Worm (Caenorhabditis elegans) whole organism, L2 larva: ENCODE results near the gene bed-3.

Experiments
- C34F6.9 ChIP-seq: fragments of 150-350 bp; optimal IDR thresholded peaks from 2 replicates; lab custom pipeline; 2014; ENCODE audit warnings: missing biosample characterization, missing genetic modification characterization
- F13H6.1 ChIP-seq: sonication (generic microtip); optimal IDR thresholded peaks from 2 replicates; lab custom pipeline; 2016; ENCODE audit warnings: missing genetic modification characterization, missing compliant biosample characterization
- R02D3.7 ChIP-seq: fragments of 150-350 bp; optimal IDR thresholded peaks from 2 replicates; lab custom pipeline; 2014; ENCODE audit warnings: missing biosample characterization, missing genetic modification characterization
- Y55F3AM.14 ChIP-seq: fragments of 200-800 bp; sonication (Bioruptor generic); optimal IDR thresholded peaks from 2 replicates; lab custom pipeline; 2018; ENCODE audit warnings: mild to moderate bottlenecking, missing genetic modification characterization, missing compliant biosample characterization
- ZK546.5 ChIP-seq: sonication (generic microtip); optimal IDR thresholded peaks from 2 replicates; lab custom pipeline; 2017; ENCODE audit warnings: missing biosample characterization, missing genetic modification characterization
- alr-1 ChIP-seq: fragments of 150-350 bp; optimal IDR thresholded peaks from 2 replicates; lab custom pipeline; 2014; ENCODE audit warnings: missing biosample characterization, missing genetic modification characterization
- aly-2 ChIP-seq: fragments of 150-350 bp; optimal IDR thresholded peaks from 2 replicates; lab custom pipeline; 2014; ENCODE audit warnings: missing biosample characterization, missing genetic modification characterization
- blmp-1 ChIP-seq: sonication (generic microtip); optimal IDR thresholded peaks from 2 replicates; lab custom pipeline; 2017; ENCODE audit warnings: missing genetic modification characterization, mild to moderate bottlenecking, missing compliant biosample characterization, antibody characterized with exemption, moderate library complexity; ENCODE audit not compliant: insufficient read depth
- ceh-16 ChIP-seq: fragments of 150-350 bp; optimal IDR thresholded peaks from 2 replicates; lab custom pipeline; 2014; ENCODE audit warnings: missing biosample characterization, missing genetic modification characterization
- ceh-82 ChIP-seq: fragments of 150-350 bp; optimal IDR thresholded peaks from 2 replicates; lab custom pipeline; 2014; ENCODE audit warnings: missing biosample characterization, missing genetic modification characterization
- crh-2 ChIP-seq: sonication (generic microtip); optimal IDR thresholded peaks from 2 replicates; lab custom pipeline; 2017; ENCODE audit warnings: missing biosample characterization, missing genetic modification characterization
- dmd-4 ChIP-seq: sonication (generic microtip); optimal IDR thresholded peaks from 2 replicates; lab custom pipeline; 2017; ENCODE audit warnings: missing biosample characterization, missing genetic modification characterization
- egl-27 ChIP-seq: sonication (generic microtip); optimal IDR thresholded peaks from 3 replicates; lab custom pipeline; 2017; ENCODE audit warnings: missing biosample characterization, missing genetic modification reagents, missing genetic modification characterization
- elt-1 ChIP-seq: fragments of 150-350 bp; optimal IDR thresholded peaks from 2 replicates; lab custom pipeline; 2014; ENCODE audit warnings: missing biosample characterization, missing genetic modification characterization
- gmeb-1 ChIP-seq: fragments of 150-350 bp; optimal IDR thresholded peaks from 2 replicates; lab custom pipeline; 2014; ENCODE audit warnings: missing biosample characterization, missing genetic modification characterization
- lin-13 ChIP-seq: fragments of 150-350 bp; optimal IDR thresholded peaks from 2 replicates; lab custom pipeline; 2014; ENCODE audit warnings: missing biosample characterization, missing genetic modification reagents, missing genetic modification characterization
- lin-39 ChIP-seq: fragments of 150-350 bp; optimal IDR thresholded peaks from 2 replicates; lab custom pipeline; 2014; ENCODE audit warnings: missing biosample characterization, missing genetic modification reagents, missing genetic modification characterization
- lsy-2 ChIP-seq, 2 experiments: fragments of 150-350 bp in 1 of 2; sonication (generic microtip) in 1 of 2; optimal IDR thresholded peaks; 2 replicates each; lab custom pipeline; 2014 to 2017; ENCODE audit warnings: missing biosample characterization in 2 of 2, missing genetic modification characterization in 2 of 2
- mab-5 ChIP-seq: fragments of 150-350 bp; optimal IDR thresholded peaks from 2 replicates; lab custom pipeline; 2014; ENCODE audit warnings: missing biosample characterization, missing genetic modification characterization
- mdl-1 ChIP-seq, 2 experiments: fragments of 150-350 bp in 1 of 2; sonication (generic microtip) in 1 of 2; optimal IDR thresholded peaks; 2 replicates each; lab custom pipeline; 2017; ENCODE audit warnings: missing biosample characterization in 2 of 2, missing genetic modification characterization in 2 of 2
- nhr-11 ChIP-seq: fragments of 150-350 bp; optimal IDR thresholded peaks from 2 replicates; lab custom pipeline; 2014; ENCODE audit warnings: missing biosample characterization, missing genetic modification characterization
- nhr-129 ChIP-seq: fragments of 150-350 bp; optimal IDR thresholded peaks from 2 replicates; lab custom pipeline; 2014; ENCODE audit warnings: missing biosample characterization, missing genetic modification characterization
- nhr-23 ChIP-seq: fragments of 150-350 bp; optimal IDR thresholded peaks from 2 replicates; lab custom pipeline; 2014; ENCODE audit warnings: missing biosample characterization, missing genetic modification reagents, missing genetic modification characterization
- nhr-237 ChIP-seq: fragments of 150-350 bp; optimal IDR thresholded peaks from 2 replicates; lab custom pipeline; 2014; ENCODE audit warnings: missing biosample characterization, missing genetic modification characterization
- nhr-25 ChIP-seq: fragments of 150-350 bp; sonication (generic microtip); optimal IDR thresholded peaks from 3 replicates; lab custom pipeline; 2014; ENCODE audit warnings: missing biosample characterization, missing genetic modification characterization
- nhr-6 ChIP-seq: fragments of 150-350 bp; optimal IDR thresholded peaks from 2 replicates; lab custom pipeline; 2014; ENCODE audit warnings: missing biosample characterization, missing genetic modification characterization
- nhr-77 ChIP-seq: fragments of 150-350 bp; optimal IDR thresholded peaks from 2 replicates; lab custom pipeline; 2014; ENCODE audit warnings: missing biosample characterization, missing genetic modification characterization
- peb-1 ChIP-seq: fragments of 150-350 bp; optimal IDR thresholded peaks from 2 replicates; lab custom pipeline; 2014; ENCODE audit warnings: missing biosample characterization, missing genetic modification characterization
- sem-4 ChIP-seq: fragments of 150-350 bp; optimal IDR thresholded peaks from 2 replicates; lab custom pipeline; 2014; ENCODE audit warnings: missing biosample characterization, missing genetic modification reagents, missing genetic modification characterization
- skn-1 ChIP-seq: sonication (generic microtip); optimal IDR thresholded peaks from 2 replicates; lab custom pipeline; 2017; ENCODE audit warnings: missing biosample characterization, missing genetic modification characterization
- sma-9 ChIP-seq, 2 experiments: fragments of 150-350 bp in 1 of 2; sonication (generic microtip) in 1 of 2; optimal IDR thresholded peaks; 2 replicates each; lab custom pipeline; 2014 to 2016; ENCODE audit warnings: missing genetic modification characterization in 2 of 2, mild to moderate bottlenecking in 1 of 2, missing biosample characterization in 1 of 2, missing compliant biosample characterization in 1 of 2, missing genetic modification reagents in 1 of 2, moderate library complexity in 1 of 2
- unc-39 ChIP-seq: fragments of 150-350 bp; optimal IDR thresholded peaks from 2 replicates; lab custom pipeline; 2014; ENCODE audit warnings: missing biosample characterization, missing genetic modification characterization
- unc-55 ChIP-seq: fragments of 150-350 bp; sonication (generic microtip); optimal IDR thresholded peaks from 3 replicates; lab custom pipeline; 2014; ENCODE audit warnings: missing biosample characterization, missing genetic modification reagents, missing genetic modification characterization
- zag-1 ChIP-seq: fragments of 150-350 bp; optimal IDR thresholded peaks from 2 replicates; lab custom pipeline; 2014; ENCODE audit warnings: missing biosample characterization, missing genetic modification characterization
- ztf-1 ChIP-seq: fragments of 200-800 bp; sonication (Bioruptor generic); conservative IDR thresholded peaks from 2 replicates; pipeline ENCODE4 v1.3.6; 2022; ENCODE audit warnings: missing genetic modification characterization, missing compliant biosample characterization

Gene bed-3

DNA sequence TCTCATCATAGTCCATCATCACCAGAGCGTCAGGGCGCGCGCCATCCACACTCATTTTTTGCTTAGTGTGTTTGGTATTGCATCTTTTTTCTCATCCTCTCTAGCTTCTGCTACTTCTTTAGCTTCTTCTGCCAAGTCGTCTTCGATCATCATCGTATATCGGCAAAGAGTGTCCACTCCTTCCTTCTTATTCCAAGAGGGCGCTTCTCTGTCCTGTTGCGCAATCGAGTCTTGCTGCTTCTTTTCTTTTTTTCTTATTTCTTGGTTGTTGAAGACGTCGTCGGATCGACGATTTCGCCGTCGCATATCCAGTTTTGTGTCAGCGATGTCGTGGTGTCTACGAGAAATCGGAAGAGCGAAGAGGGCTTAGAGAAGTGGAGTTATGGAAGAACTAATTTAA lies 3.3 kb upstream of the bed-3 start:
- TF ChIP-seq skn-1 (tag; lab: Kevin White, UChicago), result no peak

DNA sequence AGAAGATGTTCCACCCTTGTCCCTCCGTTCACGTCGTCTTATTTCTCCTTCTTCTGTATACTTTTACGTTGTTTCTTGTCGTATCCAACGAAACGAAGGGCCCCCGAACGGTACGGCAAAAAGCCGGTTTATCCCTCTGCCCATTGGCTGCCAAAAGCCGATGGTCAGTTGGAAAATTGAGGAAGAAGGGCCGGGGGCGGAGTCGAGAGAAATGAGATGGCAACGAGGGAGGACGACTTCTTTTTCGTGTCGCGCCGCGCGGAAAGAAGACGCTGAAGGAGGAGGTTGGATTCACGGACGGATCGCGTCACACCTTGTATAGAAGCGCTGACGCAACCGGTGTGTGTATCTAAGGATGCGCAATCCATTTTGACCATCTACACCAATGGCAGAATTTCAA lies 1.2 kb upstream of the bed-3 start:
- TF ChIP-seq mab-5 (tag; lab: Kevin White, UChicago), result no peak
- TF ChIP-seq nhr-6, result no peak
- TF ChIP-seq mdl-1 (tag; optimal IDR thresholded peaks at IDR 0.05; lab: Kevin White, UChicago), result no peak
- no peak for TF ChIP-seq egl-27 (tag; lab: Kevin White, UChicago)

DNA sequence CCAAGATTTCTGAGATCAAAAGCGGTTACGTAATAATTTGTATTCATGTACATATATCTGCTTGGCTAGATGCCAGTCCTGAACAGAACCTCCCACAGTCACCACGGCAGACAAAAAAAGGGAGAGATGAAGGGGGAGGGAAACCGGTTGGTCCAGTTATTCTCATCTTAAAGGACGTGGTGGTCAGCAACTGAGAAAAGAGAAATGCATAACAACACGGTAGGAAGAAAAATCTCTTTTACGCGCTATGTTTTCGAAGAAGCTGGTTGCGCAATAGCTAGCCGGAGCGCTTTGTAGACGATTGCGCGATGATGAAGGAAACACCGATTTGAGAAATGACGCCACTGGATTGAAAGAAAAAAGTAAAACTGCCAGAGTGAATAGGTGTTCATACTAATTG lies 1.7 kb downstream of the bed-3 start:
- TF ChIP-seq blmp-1 (tag; lab: Kevin White, UChicago) (no peak), ZK546.5 (no peak), lin-39 (tag; lab: Kevin White, UChicago) (no peak), Y55F3AM.14 (GFP tag; lab: Kevin White, UChicago) (peak; percentile 16), nhr-25 (peak; percentile 45), crh-2 (tag; lab: Kevin White, UChicago) (no peak)

DNA sequence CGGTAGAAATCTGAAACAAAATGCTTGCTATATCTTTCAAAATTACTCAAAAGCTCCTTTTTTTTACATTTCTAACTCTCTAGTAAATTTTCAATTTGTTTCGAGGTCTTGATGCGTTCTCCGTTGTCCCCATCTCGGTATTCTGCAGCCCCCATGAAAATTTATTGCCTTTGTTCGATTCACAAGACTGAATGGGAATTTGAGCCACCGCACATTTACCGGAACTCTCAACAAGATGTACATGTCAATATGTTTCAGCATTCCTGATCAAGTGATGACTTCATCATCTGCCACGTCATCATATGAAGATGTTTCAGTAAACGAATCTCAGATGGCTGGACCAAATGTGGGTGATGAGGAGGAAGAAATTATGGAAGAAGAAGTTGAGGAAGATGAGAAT lies 4.1 kb downstream of the bed-3 start:
- TF ChIP-seq alr-1 (no peak), aly-2 (tag; lab: Kevin White, UChicago) (no peak), nhr-25 (no peak), egl-27 (tag; lab: Kevin White, UChicago) (no peak), lin-13 (GFP tag; lab: Kevin White, UChicago) (no peak), mab-5 (tag; lab: Kevin White, UChicago) (no peak), unc-39 (no peak)

DNA sequence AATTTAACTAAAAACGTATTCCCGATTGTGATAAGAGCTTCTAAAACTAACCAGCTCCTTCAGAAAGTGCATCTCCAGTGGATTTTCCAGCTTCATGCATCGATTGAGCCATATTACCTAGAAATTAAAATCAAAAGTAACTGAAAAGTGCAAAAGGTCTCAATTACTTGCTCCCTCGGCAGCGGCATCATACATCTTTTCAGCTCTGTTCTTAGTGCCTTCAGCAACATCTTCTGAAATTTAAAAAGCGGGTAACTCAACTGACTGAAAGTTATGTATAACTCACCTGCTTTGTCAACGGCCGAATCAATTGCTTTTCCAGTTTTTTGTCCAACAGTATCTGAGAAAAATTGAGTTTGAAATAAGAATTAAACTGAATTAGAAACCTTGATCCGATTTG lies 8.1 kb downstream of the bed-3 start:
- TF ChIP-seq blmp-1 (tag; lab: Kevin White, UChicago) (no peak), ztf-1 (GFP tag; lab: Robert Waterston, UW) (no peak), lin-13 (GFP tag; lab: Kevin White, UChicago) (no peak), egl-27 (tag; lab: Kevin White, UChicago) (no peak), nhr-23 (tag; lab: Kevin White, UChicago) (no peak)

DNA sequence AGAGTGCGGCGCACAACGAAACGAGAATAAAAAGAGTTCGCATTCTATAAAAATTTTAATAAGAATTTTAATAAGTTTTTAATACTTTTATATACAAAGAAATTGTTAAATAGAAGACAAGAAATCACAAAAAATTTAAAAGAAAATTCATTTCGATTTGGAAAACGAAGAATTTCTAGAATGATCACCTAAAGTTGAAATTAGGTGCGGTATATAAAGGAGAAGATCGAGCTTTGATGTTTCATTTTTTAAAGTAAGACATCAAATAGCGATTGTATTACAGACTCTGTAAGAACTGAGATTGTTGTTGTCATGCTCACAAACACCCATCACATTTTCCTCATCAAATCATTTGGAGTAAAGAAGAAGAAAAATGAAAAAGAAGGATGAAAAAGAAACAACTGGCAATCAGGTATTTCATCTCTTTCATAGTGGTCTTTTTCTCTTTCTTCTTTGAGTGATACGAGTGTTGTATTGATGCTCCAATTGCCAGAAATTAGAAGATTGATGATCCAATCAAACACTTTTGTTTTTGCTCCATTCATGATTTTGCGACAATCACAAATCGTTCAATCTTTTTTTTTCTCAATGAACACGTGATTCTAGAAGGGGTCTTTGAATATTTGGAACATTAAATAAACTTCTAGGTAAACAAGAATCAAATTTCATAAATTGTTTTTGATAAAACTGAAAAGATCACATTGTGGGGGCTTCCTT lies 12.0 kb downstream of the bed-3 start, which contains the start of gene dur-1:
dur-1 (minus strand) TSS at position 51 of the 717 bp plus-strand sequence.
- TF ChIP-seq elt-1, result no peak
- TF ChIP-seq F13H6.1 (tag; lab: Kevin White, UChicago), result peak; percentile 76
- TF ChIP-seq nhr-129 (tag; lab: Kevin White, UChicago), result peak; percentile 56
- TF ChIP-seq C34F6.9 (tag; lab: Kevin White, UChicago), result peak; percentile 61
- TF ChIP-seq sma-9 (GFP tag; optimal IDR thresholded peaks at IDR 0.05; lab: Kevin White, UChicago), result peak; percentile 16
- TF ChIP-seq sma-9 (tag; optimal IDR thresholded peaks at IDR 0.05; lab: Kevin White, UChicago), result no peak
- TF ChIP-seq peb-1 (tag; lab: Kevin White, UChicago), result no peak
- TF ChIP-seq lin-39 (tag; lab: Kevin White, UChicago), result peak; percentile 38
- peak in 1 of 2 experiments; percentile 61 for TF ChIP-seq lsy-2 (tag; optimal IDR thresholded peaks at IDR 0.05; lab: Kevin White, UChicago)

DNA sequence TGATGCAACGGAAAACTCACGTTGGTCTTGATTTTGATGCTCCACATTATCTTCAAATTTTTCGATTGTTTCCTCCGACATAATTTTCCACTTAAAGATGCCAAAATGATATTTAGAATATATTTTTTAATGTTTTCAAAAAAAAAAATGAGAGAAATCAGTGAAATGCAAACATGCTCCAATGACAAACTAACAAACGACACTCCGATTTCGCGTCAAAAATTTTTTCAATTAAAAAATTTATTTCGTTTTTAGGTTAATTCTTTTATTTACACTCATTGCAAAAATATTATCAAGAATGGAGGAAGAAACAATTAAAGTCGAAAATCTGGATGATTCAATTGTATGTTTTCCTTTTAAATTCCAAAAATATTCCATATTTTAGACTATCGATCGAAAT lies 15.7 kb downstream of the bed-3 start, which contains the start of the genes trmt-10A and F25H8.2:
trmt-10A (minus strand) TSS at position 159 of the 400 bp plus-strand sequence.
F25H8.2 (plus strand) TSS at position 181 of the 400 bp plus-strand sequence.
- no peak for TF ChIP-seq lin-39 (tag; lab: Kevin White, UChicago)
- TF ChIP-seq nhr-77 (tag; lab: Kevin White, UChicago), result no peak
- TF ChIP-seq gmeb-1 (tag; lab: Kevin White, UChicago), result peak; percentile 33
- no peak for TF ChIP-seq nhr-237 (tag; lab: Kevin White, UChicago)
- TF ChIP-seq crh-2 (tag; lab: Kevin White, UChicago), result peak; percentile 26
- TF ChIP-seq egl-27 (tag; lab: Kevin White, UChicago), result no peak
- TF ChIP-seq C34F6.9 (tag; lab: Kevin White, UChicago), result peak; percentile 93
- TF ChIP-seq nhr-11 (tag; lab: Kevin White, UChicago), result no peak
- peak; percentile 42 for TF ChIP-seq nhr-129 (tag; lab: Kevin White, UChicago)
- peak in 1 of 2 experiments; percentile 74 for TF ChIP-seq lsy-2 (tag; optimal IDR thresholded peaks at IDR 0.05; lab: Kevin White, UChicago)
- TF ChIP-seq R02D3.7, result no peak
- no peak for TF ChIP-seq dmd-4 (tag; lab: Kevin White, UChicago)
- TF ChIP-seq mdl-1 (tag; optimal IDR thresholded peaks at IDR 0.05; lab: Kevin White, UChicago), result no peak
- TF ChIP-seq zag-1 (tag; lab: Kevin White, UChicago), result peak; percentile 8
- peak; percentile 22 for TF ChIP-seq sem-4
- TF ChIP-seq unc-55, result peak; percentile 89
- peak; percentile 15 for TF ChIP-seq lin-13 (GFP tag; lab: Kevin White, UChicago)
- TF ChIP-seq ceh-16 (tag; lab: Kevin White, UChicago), result no peak
- no peak for TF ChIP-seq ceh-82 (tag; lab: Kevin White, UChicago)
